Fruit fly (Drosophila melanogaster): Measurements from ENCODE around the gene CG12715.

The CG12715 gene

DNA sequence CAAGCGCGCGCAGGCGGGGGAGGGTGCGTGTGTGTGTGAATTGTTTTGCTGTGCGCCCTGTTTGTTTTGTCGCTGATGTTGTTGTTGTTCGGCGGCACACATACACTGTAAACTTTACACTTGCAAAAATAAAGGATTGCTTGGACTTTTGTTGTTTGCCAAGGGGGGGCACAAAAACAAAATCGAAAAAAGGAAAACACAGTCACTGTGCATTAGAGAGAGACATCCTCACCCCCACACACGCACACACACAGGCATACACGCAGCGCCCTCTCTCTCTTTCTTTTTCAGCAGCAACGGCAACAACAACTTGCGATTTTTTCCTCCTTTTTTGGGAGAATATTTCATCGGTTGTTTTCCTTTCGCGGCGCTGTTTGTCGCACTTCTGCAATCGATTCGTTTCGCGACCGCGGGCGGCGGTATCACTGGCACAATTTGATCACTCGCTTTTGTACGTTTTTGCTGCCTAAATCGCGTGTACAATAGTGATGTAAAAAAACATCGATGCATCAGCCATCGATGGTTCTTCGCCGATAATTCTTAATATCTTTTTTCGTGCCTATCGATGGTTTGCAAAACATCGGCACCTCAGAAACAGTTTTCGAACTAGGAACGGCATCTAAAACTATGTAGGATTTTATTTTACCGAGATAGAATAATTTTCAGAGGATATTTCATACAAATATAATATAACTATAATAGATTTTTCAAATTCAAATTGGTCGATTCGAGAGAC lies 35.0 kb upstream of the CG12715 start, which contains the start of gene hep (continued):
- TF ChIP-seq E2f1 (GFP tag; IDR thresholded peaks at IDR 0.05) = no peak
- TF ChIP-seq eve (GFP tag; optimal IDR thresholded peaks at IDR 0.05) = no peak
- TF ChIP-seq ham (GFP tag; IDR thresholded peaks at IDR 0.05) = no peak
- TF ChIP-seq Fer3 (tag; optimal IDR thresholded peaks at IDR 0.05) = no peak
- no peak for TF ChIP-seq CG14014 (GFP tag; IDR thresholded peaks at IDR 0.05)
- no peak for TF ChIP-seq danr (GFP tag; IDR thresholded peaks at IDR 0.05)
- TF ChIP-seq lola (GFP tag; optimal IDR thresholded peaks at IDR 0.05) = no peak
- no peak for TF ChIP-seq Max (GFP tag; optimal IDR thresholded peaks at IDR 0.05)
- no peak for TF ChIP-seq ro (GFP tag; IDR thresholded peaks at IDR 0.05)
- no peak for TF ChIP-seq shn (GFP tag; optimal IDR thresholded peaks at IDR 0.05)
- no peak for TF ChIP-seq grau (tag; optimal IDR thresholded peaks at IDR 0.05)
- no peak for TF ChIP-seq NC2β (GFP tag; optimal IDR thresholded peaks at IDR 0.05)
- TF ChIP-seq chif (GFP tag; optimal IDR thresholded peaks at IDR 0.05) = no peak
- no peak for TF ChIP-seq p53 (GFP tag; optimal IDR thresholded peaks at IDR 0.05)
- no peak for TF ChIP-seq CG10431 (GFP tag; optimal IDR thresholded peaks at IDR 0.05)
- TF ChIP-seq CG3065 (GFP tag; optimal IDR thresholded peaks at IDR 0.05) = no peak
- no peak for TF ChIP-seq BtbVII (GFP tag; optimal IDR thresholded peaks at IDR 0.05)
- TF ChIP-seq cato (GFP tag; optimal IDR thresholded peaks at IDR 0.05; ENCODE audit: borderline replicate concordance) = no peak
- TF ChIP-seq dan (GFP tag; IDR thresholded peaks at IDR 0.05) = no peak
- no peak for TF ChIP-seq schlank (tag; optimal IDR thresholded peaks at IDR 0.05)
- TF ChIP-seq ATbp (GFP tag; optimal IDR thresholded peaks at IDR 0.05) = no peak
- TF ChIP-seq NK7.1 (GFP tag; optimal IDR thresholded peaks at IDR 0.05) = no peak
- TF ChIP-seq CG7963 (GFP tag; IDR thresholded peaks at IDR 0.05; ENCODE audit: partially characterized antibody) = peak; percentile 86
- no peak for TF ChIP-seq prd (optimal IDR thresholded peaks at IDR 0.05)
- no peak for TF ChIP-seq prd (GFP tag; IDR thresholded peaks at IDR 0.05)
- TF ChIP-seq croc (GFP tag; conservative IDR thresholded peaks at IDR 0.05) = no peak
- no peak for TF ChIP-seq Mrtf (GFP tag; IDR thresholded peaks at IDR 0.05)
- peak; percentile 93 for TF ChIP-seq Opbp (GFP tag; IDR thresholded peaks at IDR 0.05; ENCODE audit: partially characterized antibody)
- TF ChIP-seq gsb (GFP tag; IDR thresholded peaks at IDR 0.05) = no peak
- no peak for TF ChIP-seq her (GFP tag; optimal IDR thresholded peaks at IDR 0.05)
- TF ChIP-seq CG3163 (GFP tag; optimal IDR thresholded peaks at IDR 0.05) = no peak
- peak; percentile 36 for TF ChIP-seq pzg (GFP tag; optimal IDR thresholded peaks at IDR 0.05)
- TF ChIP-seq pfk (GFP tag; optimal IDR thresholded peaks at IDR 0.05) = no peak
- TF ChIP-seq Vsx1 (GFP tag; optimal IDR thresholded peaks at IDR 0.05) = no peak
- no peak for TF ChIP-seq Doc2 (GFP tag; IDR thresholded peaks at IDR 0.05)
- no peak for TF ChIP-seq Fer1 (GFP tag; optimal IDR thresholded peaks at IDR 0.05)
- no peak for TF ChIP-seq CG15073 (GFP tag; optimal IDR thresholded peaks at IDR 0.05)
- no peak for TF ChIP-seq CG9817 (tag; optimal IDR thresholded peaks at IDR 0.05)
- no peak for TF ChIP-seq CG2202 (tag; optimal IDR thresholded peaks at IDR 0.05)
- no peak for TF ChIP-seq phol (tag; optimal IDR thresholded peaks at IDR 0.05)
- TF ChIP-seq Ada2b (GFP tag; IDR thresholded peaks at IDR 0.05) = no peak
- TF ChIP-seq gro (GFP tag; optimal IDR thresholded peaks at IDR 0.05) = no peak
- no peak for TF ChIP-seq br (optimal IDR thresholded peaks at IDR 0.05)
- peak; percentile 73; the same call in 3 of the 4 replicates for TF ChIP-seq Dll (GFP tag; IDR thresholded peaks at IDR 0.05; ENCODE audit: partially characterized antibody)
- no peak for TF ChIP-seq CG4730 (GFP tag; IDR thresholded peaks at IDR 0.05)
- no peak for TF ChIP-seq yki (optimal IDR thresholded peaks at IDR 0.05)
- TF ChIP-seq CG5953 (GFP tag; IDR thresholded peaks at IDR 0.05) = no peak
- TF ChIP-seq CG2129 (GFP tag; IDR thresholded peaks at IDR 0.05; ENCODE audit: partially characterized antibody) = peak; percentile 57
- no peak for TF ChIP-seq CG2889 (GFP tag; IDR thresholded peaks at IDR 0.05)
- TF ChIP-seq MBD-R2 (GFP tag; IDR thresholded peaks at IDR 0.05) = no peak
- no peak for TF ChIP-seq CG17361 (GFP tag; IDR thresholded peaks at IDR 0.05)
- TF ChIP-seq Blimp-1 (GFP tag; optimal IDR thresholded peaks at IDR 0.05) = no peak
